Worm (Caenorhabditis elegans): ENCODE results near the gene asm-2.
A peak's percentile ranks its signal among the peaks of the same experiment; 100 is the strongest.

The asm-2 gene

DNA sequence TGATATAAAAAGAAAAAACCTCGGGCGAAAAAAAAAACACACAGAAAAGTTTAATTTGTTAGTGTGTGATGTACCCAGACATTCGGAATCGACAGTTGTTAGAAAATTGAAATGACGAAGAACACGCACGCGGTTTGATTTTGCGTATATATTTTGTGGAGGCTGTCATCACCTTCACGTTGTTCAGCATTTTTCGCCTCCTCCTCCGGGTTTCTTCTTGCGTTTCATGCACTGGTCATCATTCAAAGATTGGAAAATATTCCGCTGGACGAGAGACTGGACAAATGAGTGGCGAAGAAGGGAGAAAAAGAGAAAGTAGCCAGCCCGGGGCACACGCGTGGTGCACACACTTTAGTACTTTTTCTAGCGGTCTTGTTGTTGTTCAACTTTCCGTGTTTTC, 20.8 kb upstream of the asm-2 start (continued):
- TF ChIP-seq hpl-2 (GFP tag; optimal IDR thresholded peaks at IDR 0.05) = no peak
- TF ChIP-seq mdl-1 (tag; optimal IDR thresholded peaks at IDR 0.05) = peak in 1 of 2 experiments; percentile 3
- peak; percentile 47 for TF ChIP-seq rnt-1 (tag; optimal IDR thresholded peaks at IDR 0.05)
- no peak for TF ChIP-seq hlh-17 (GFP tag; optimal IDR thresholded peaks at IDR 0.05; ENCODE audit: borderline replicate concordance)
- no peak for TF ChIP-seq isw-1 (GFP tag; IDR thresholded peaks at IDR 0.05)
- TF ChIP-seq unc-86 (tag; optimal IDR thresholded peaks at IDR 0.05) = no peak

ce11 chrX:11340478-11340877, 16.4 kb upstream of the asm-2 start:
- TF ChIP-seq egl-13 (tag; optimal IDR thresholded peaks at IDR 0.05) = no peak
- no peak for TF ChIP-seq rnt-1 (tag; optimal IDR thresholded peaks at IDR 0.05)
- no peak for TF ChIP-seq snpc-4 (tag; optimal IDR thresholded peaks at IDR 0.05)
- TF ChIP-seq ces-1 (GFP tag; optimal IDR thresholded peaks at IDR 0.05) = no peak
- TF ChIP-seq lin-39 (tag; optimal IDR thresholded peaks at IDR 0.05) = no peak
- no peak for TF ChIP-seq nhr-237 (tag; optimal IDR thresholded peaks at IDR 0.05)
- no peak for TF ChIP-seq nhr-19 (GFP tag; conservative IDR thresholded peaks at IDR 0.05)
- no peak for TF ChIP-seq zag-1 (tag; optimal IDR thresholded peaks at IDR 0.05)
- TF ChIP-seq efl-1 (optimal IDR thresholded peaks at IDR 0.05) = no peak
- TF ChIP-seq efl-1 (GFP tag; optimal IDR thresholded peaks at IDR 0.05 in 1 of 2) = peak in 1 of 2 experiments; percentile 73
- TF ChIP-seq ceh-90 (tag; optimal IDR thresholded peaks at IDR 0.05) = no peak
- no peak for TF ChIP-seq dsc-1 (tag; optimal IDR thresholded peaks at IDR 0.05)
- peak; percentile 33 for TF ChIP-seq elt-2 (tag; optimal IDR thresholded peaks at IDR 0.05)
- TF ChIP-seq nhr-71 (tag; optimal IDR thresholded peaks at IDR 0.05) = no peak
- TF ChIP-seq C16A3.4 (tag; optimal IDR thresholded peaks at IDR 0.05) = no peak
- TF ChIP-seq sup-37 (GFP tag; optimal IDR thresholded peaks at IDR 0.05) = no peak
- no peak for TF ChIP-seq unc-98 (GFP tag; IDR thresholded peaks at IDR 0.05)
- peak in 1 of 2 experiments; percentile 56 for TF ChIP-seq lin-35 (GFP tag; optimal IDR thresholded peaks at IDR 0.05)
- no peak for TF ChIP-seq fkh-10 (GFP tag; optimal IDR thresholded peaks at IDR 0.05)
- no peak for TF ChIP-seq nhr-11 (tag; optimal IDR thresholded peaks at IDR 0.05)
- no peak for TF ChIP-seq sptf-1 (tag; optimal IDR thresholded peaks at IDR 0.05)
- no peak for TF ChIP-seq C34B4.2 (tag; optimal IDR thresholded peaks at IDR 0.05)
- no peak for TF ChIP-seq efl-3 (GFP tag; optimal IDR thresholded peaks at IDR 0.05)

DNA sequence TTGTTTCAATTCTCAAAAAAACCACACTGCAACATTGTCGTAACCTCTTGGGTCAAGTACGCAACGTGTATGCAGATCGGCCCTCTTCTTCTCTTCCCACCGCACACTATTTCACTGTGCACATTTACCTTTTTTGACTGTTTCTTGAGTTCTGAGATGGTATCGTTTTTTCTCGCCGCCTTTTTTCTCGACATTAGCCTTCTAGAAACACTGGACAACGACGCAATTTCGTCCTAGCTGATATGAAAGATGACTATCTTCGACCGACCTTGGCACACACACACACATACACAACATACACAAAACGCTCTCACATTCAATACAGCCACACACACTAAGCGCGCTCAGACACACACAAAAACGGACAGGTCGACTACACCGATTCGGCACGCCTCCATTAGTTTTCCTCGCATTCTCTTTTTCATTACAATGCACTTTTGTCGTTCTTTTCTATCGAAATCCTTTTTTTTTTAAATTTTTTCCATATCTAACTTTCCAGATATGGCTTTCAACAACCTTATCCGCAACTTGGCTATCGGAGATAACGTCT, 15.4 kb upstream of the asm-2 start, which contains the start of gene aco-1:
Gene aco-1, plus strand, starts transcription at position 500 of the 550 bp plus-strand sequence.
- peak; percentile 34 for TF ChIP-seq swsn-7 (tag; optimal IDR thresholded peaks at IDR 0.05)
- no peak for TF ChIP-seq nhr-237 (tag; optimal IDR thresholded peaks at IDR 0.05)
- no peak for TF ChIP-seq unc-62 (GFP tag; optimal IDR thresholded peaks at IDR 0.05)
- TF ChIP-seq pqm-1 (tag; optimal IDR thresholded peaks at IDR 0.05) = no peak
- no peak for TF ChIP-seq nhr-28 (tag; optimal IDR thresholded peaks at IDR 0.05)
- no peak for TF ChIP-seq Y116A8C.19 (tag; optimal IDR thresholded peaks at IDR 0.05; ENCODE audit: borderline replicate concordance)
- no peak for TF ChIP-seq ztf-4 (tag; optimal IDR thresholded peaks at IDR 0.05)
- no peak for TF ChIP-seq hlh-17 (GFP tag; optimal IDR thresholded peaks at IDR 0.05; ENCODE audit: borderline replicate concordance)
- TF ChIP-seq isw-1 (GFP tag; IDR thresholded peaks at IDR 0.05) = no peak
- TF ChIP-seq pag-3 (tag; optimal IDR thresholded peaks at IDR 0.05; ENCODE audit: borderline replicate concordance, insufficient read depth) = no peak
- no peak for TF ChIP-seq snpc-4 (tag; optimal IDR thresholded peaks at IDR 0.05)
- TF ChIP-seq lin-13 (GFP tag; optimal IDR thresholded peaks at IDR 0.05) = no peak
- no peak for TF ChIP-seq vab-15 (tag; optimal IDR thresholded peaks at IDR 0.05)
- peak in 2 of 6 experiments; percentile 34 to 40 for TF ChIP-seq elt-3 (tag; optimal IDR thresholded peaks at IDR 0.05)
- no peak for TF ChIP-seq aly-2 (tag; optimal IDR thresholded peaks at IDR 0.05)
- peak; percentile 61 for TF ChIP-seq nhr-71 (tag; optimal IDR thresholded peaks at IDR 0.05)
- TF ChIP-seq zag-1 (tag; optimal IDR thresholded peaks at IDR 0.05) = no peak
- no peak for TF ChIP-seq zip-4 (GFP tag; optimal IDR thresholded peaks at IDR 0.05)
- peak; percentile 69 for TF ChIP-seq snu-23 (GFP tag; optimal IDR thresholded peaks at IDR 0.05)
- TF ChIP-seq hpl-2 (GFP tag; optimal IDR thresholded peaks at IDR 0.05) = no peak
- TF ChIP-seq irx-1 (tag; optimal IDR thresholded peaks at IDR 0.05) = no peak
- peak; percentile 60 for TF ChIP-seq rnt-1 (tag; optimal IDR thresholded peaks at IDR 0.05)
- TF ChIP-seq ces-1 (GFP tag; optimal IDR thresholded peaks at IDR 0.05) = no peak
- TF ChIP-seq nhr-85 (tag) = peak; percentile 93
- TF ChIP-seq lin-15B (tag; optimal IDR thresholded peaks at IDR 0.05) = no peak
- peak; percentile 49 for TF ChIP-seq nhr-47 (tag; optimal IDR thresholded peaks at IDR 0.05)
- no peak for TF ChIP-seq nhr-76 (tag; optimal IDR thresholded peaks at IDR 0.05)
- no peak for TF ChIP-seq sox-4 (tag; optimal IDR thresholded peaks at IDR 0.05)
- no peak for TF ChIP-seq unc-86 (tag; optimal IDR thresholded peaks at IDR 0.05)
- peak; percentile 9 for TF ChIP-seq nhr-77 (tag; optimal IDR thresholded peaks at IDR 0.05)
- no peak for TF ChIP-seq ama-1 (optimal IDR thresholded peaks at IDR 0.05)
- no peak for TF ChIP-seq aha-1 (tag; optimal IDR thresholded peaks at IDR 0.05)
